Worm (Caenorhabditis elegans) whole organism, young adult: ENCODE measurements around the gene del-8.

Experiments
- C06A6.2 ChIP-seq: fragments of 200-800 bp; sonication (Bioruptor generic); conservative IDR thresholded peaks from 2 replicates; pipeline ENCODE4 v1.3.6; 2022; ENCODE audit warnings: missing genetic modification characterization, missing compliant biosample characterization
- C17E4.6 ChIP-seq: fragments of 200-800 bp; sonication (Bioruptor generic); IDR thresholded peaks from 2 replicates; pipeline ENCODE4 v1.3.6; 2022; ENCODE audit warnings: missing genetic modification reagents, missing genetic modification characterization, missing compliant biosample characterization
- D2030.7 ChIP-seq: fragments of 200-800 bp; sonication (Bioruptor generic); IDR thresholded peaks from 2 replicates; pipeline ENCODE4 v1.3.6; 2022; ENCODE audit warnings: missing genetic modification reagents, missing genetic modification characterization, missing compliant biosample characterization
- F22D6.2 ChIP-seq: sonication (generic microtip); optimal IDR thresholded peaks from 2 replicates; lab custom pipeline; 2016; ENCODE audit warnings: mild to moderate bottlenecking, missing genetic modification characterization, missing compliant biosample characterization
- F39B2.1 ChIP-seq: fragments of 200-800 bp; sonication (Bioruptor generic); IDR thresholded peaks from 2 replicates; pipeline ENCODE4 v1.3.6; 2022; ENCODE audit warnings: missing genetic modification reagents, missing genetic modification characterization, missing compliant biosample characterization
- K12H6.12 ChIP-seq: fragments of 200-800 bp; sonication (Bioruptor generic); optimal IDR thresholded peaks from 2 replicates; lab custom pipeline; 2018; ENCODE audit warnings: mild to moderate bottlenecking, missing genetic modification characterization, missing compliant biosample characterization
- Y53G8AR.9 ChIP-seq: fragments of 200-800 bp; sonication (Bioruptor generic); conservative IDR thresholded peaks from 2 replicates; pipeline ENCODE4 v1.3.6; 2022; ENCODE audit warnings: missing genetic modification reagents, missing genetic modification characterization, missing compliant biosample characterization
- Y79H2A.3 ChIP-seq: fragments of 200-800 bp; sonication (Bioruptor generic); conservative IDR thresholded peaks from 2 replicates; pipeline ENCODE4 v1.3.6; 2022; ENCODE audit warnings: missing genetic modification reagents, missing genetic modification characterization, missing compliant biosample characterization
- Y95B8A.8 ChIP-seq: fragments of 200-800 bp; sonication (Bioruptor generic); IDR thresholded peaks from 2 replicates; pipeline ENCODE4 v1.3.6; 2022; ENCODE audit warnings: missing genetic modification reagents, missing genetic modification characterization, missing compliant biosample characterization
- ama-1 ChIP-seq, 3 experiments: fragments of 150-350 bp in 1 of 3; sonication (generic microtip) in 2 of 3; optimal IDR thresholded peaks; 2 replicates each; lab custom pipeline; 2014 to 2018; ENCODE audit warnings: missing biosample characterization in 2 of 3, missing genetic modification characterization in 2 of 3, missing genetic modification reagents in 2 of 3
- attf-5 ChIP-seq: fragments of 200-800 bp; sonication (Bioruptor generic); optimal IDR thresholded peaks from 2 replicates; lab custom pipeline; 2018; ENCODE audit warnings: mild to moderate bottlenecking, missing genetic modification characterization, missing compliant biosample characterization
- bed-1 ChIP-seq: fragments of 200-800 bp; sonication (Bioruptor generic); IDR thresholded peaks from 2 replicates; pipeline ENCODE4 v1.3.6; 2022; ENCODE audit warnings: missing genetic modification reagents, missing genetic modification characterization, missing compliant biosample characterization
- cebp-2 ChIP-seq: fragments of 200-800 bp; sonication (Bioruptor generic); IDR thresholded peaks from 2 replicates; pipeline ENCODE4 v1.3.6; 2022; ENCODE audit warnings: missing genetic modification characterization, missing compliant biosample characterization
- ceh-27 ChIP-seq: fragments of 200-800 bp; sonication (Bioruptor generic); optimal IDR thresholded peaks from 2 replicates; lab custom pipeline; 2018; ENCODE audit warnings: mild to moderate bottlenecking, missing genetic modification characterization, moderate library complexity, missing compliant biosample characterization
- ceh-40 ChIP-seq: fragments of 200-800 bp; sonication (Bioruptor generic); IDR thresholded peaks from 2 replicates; pipeline ENCODE4 v1.3.6; 2022; ENCODE audit warnings: missing genetic modification characterization, missing compliant biosample characterization
- ceh-79 ChIP-seq: sonication (generic microtip); optimal IDR thresholded peaks from 2 replicates; lab custom pipeline; 2017; ENCODE audit warnings: mild to moderate bottlenecking, missing genetic modification characterization, missing compliant biosample characterization
- chd-7 ChIP-seq: sonication (generic microtip); optimal IDR thresholded peaks from 2 replicates; lab custom pipeline; 2016; ENCODE audit warnings: mild to moderate bottlenecking, missing genetic modification characterization, moderate library complexity, missing compliant biosample characterization
- dox-1 ChIP-seq: fragments of 200-800 bp; sonication (Bioruptor generic); IDR thresholded peaks from 2 replicates; pipeline ENCODE4 v1.3.6; 2022; ENCODE audit warnings: missing genetic modification reagents, missing genetic modification characterization, missing compliant biosample characterization
- dpl-1 ChIP-seq: fragments of 150-350 bp; optimal IDR thresholded peaks from 2 replicates; lab custom pipeline; 2014; ENCODE audit warnings: missing biosample characterization, missing genetic modification reagents, missing genetic modification characterization
- efl-1 ChIP-seq: fragments of 150-350 bp; optimal IDR thresholded peaks from 2 replicates; lab custom pipeline; 2014; ENCODE audit warnings: missing biosample characterization, missing genetic modification reagents, missing genetic modification characterization
- egl-44 ChIP-seq: fragments of 200-800 bp; sonication (Bioruptor generic); IDR thresholded peaks from 2 replicates; pipeline ENCODE4 v1.3.6; 2022; ENCODE audit warnings: missing genetic modification reagents, missing genetic modification characterization, missing compliant biosample characterization
- fkh-3 ChIP-seq: sonication (generic microtip); optimal IDR thresholded peaks from 2 replicates; lab custom pipeline; 2016; ENCODE audit warnings: mild to moderate bottlenecking, missing genetic modification characterization, missing compliant biosample characterization
- hlh-12 ChIP-seq: sonication (generic microtip); optimal IDR thresholded peaks from 2 replicates; lab custom pipeline; 2016; ENCODE audit warnings: missing genetic modification characterization, missing compliant biosample characterization
- hlh-26 ChIP-seq: fragments of 200-800 bp; sonication (Bioruptor generic); conservative IDR thresholded peaks from 2 replicates; pipeline ENCODE4 v1.3.6; 2022; ENCODE audit warnings: missing genetic modification reagents, missing genetic modification characterization, missing compliant biosample characterization
- hmg-1.2 ChIP-seq: fragments of 200-800 bp; sonication (Bioruptor generic); IDR thresholded peaks from 2 replicates; pipeline ENCODE4 v1.3.6; 2022; ENCODE audit warnings: missing genetic modification reagents, missing genetic modification characterization, missing compliant biosample characterization
- lag-1 ChIP-seq: fragments of 200-800 bp; sonication (Bioruptor generic); IDR thresholded peaks from 2 replicates; pipeline ENCODE4 v1.3.6; 2022; ENCODE audit warnings: missing genetic modification reagents, missing genetic modification characterization, missing compliant biosample characterization
- let-526 ChIP-seq: fragments of 200-800 bp; sonication (Bioruptor generic); IDR thresholded peaks from 2 replicates; pipeline ENCODE4 v1.3.6; 2022; ENCODE audit warnings: missing genetic modification reagents, missing genetic modification characterization, missing compliant biosample characterization
- lin-26 ChIP-seq: fragments of 200-800 bp; sonication (Bioruptor generic); IDR thresholded peaks from 2 replicates; pipeline ENCODE4 v1.3.6; 2022; ENCODE audit warnings: missing genetic modification reagents, missing genetic modification characterization, missing compliant biosample characterization
- lin-40 ChIP-seq: sonication (generic microtip); optimal IDR thresholded peaks from 2 replicates; lab custom pipeline; 2016; ENCODE audit warnings: missing genetic modification characterization, mild to moderate bottlenecking, missing compliant biosample characterization, missing genotype, missing genetic modification reagents
- lsl-1 ChIP-seq: fragments of 200-800 bp; sonication (Bioruptor generic); optimal IDR thresholded peaks from 2 replicates; lab custom pipeline; 2018; ENCODE audit warnings: mild to moderate bottlenecking, missing genetic modification characterization, moderate library complexity, missing compliant biosample characterization
- madf-10 ChIP-seq: sonication (generic microtip); optimal IDR thresholded peaks from 2 replicates; lab custom pipeline; 2016; ENCODE audit warnings: mild to moderate bottlenecking, missing genetic modification characterization, missing compliant biosample characterization
- madf-3 ChIP-seq: fragments of 200-800 bp; sonication (Bioruptor generic); IDR thresholded peaks from 2 replicates; pipeline ENCODE4 v1.3.6; 2022; ENCODE audit warnings: missing genetic modification reagents, missing genetic modification characterization, missing compliant biosample characterization
- mxl-1 ChIP-seq: sonication (generic microtip); optimal IDR thresholded peaks from 2 replicates; lab custom pipeline; 2016; ENCODE audit warnings: missing genetic modification characterization, missing compliant biosample characterization
- nfya-2 ChIP-seq: fragments of 200-800 bp; sonication (Bioruptor generic); IDR thresholded peaks from 2 replicates; pipeline ENCODE4 v1.3.6; 2022; ENCODE audit warnings: missing genetic modification reagents, missing genetic modification characterization, missing compliant biosample characterization
- nhr-90 ChIP-seq: sonication (generic microtip); optimal IDR thresholded peaks from 2 replicates; lab custom pipeline; 2016; ENCODE audit warnings: missing genotype, mild to moderate bottlenecking, missing genetic modification characterization, missing compliant biosample characterization
- pbrm-1 ChIP-seq: fragments of 200-800 bp; sonication (Bioruptor generic); IDR thresholded peaks from 2 replicates; pipeline ENCODE4 v1.3.6; 2022; ENCODE audit warnings: missing genetic modification reagents, missing genetic modification characterization, missing compliant biosample characterization
- rcor-1 ChIP-seq: fragments of 200-800 bp; sonication (Bioruptor generic); IDR thresholded peaks from 2 replicates; pipeline ENCODE4 v1.3.6; 2022; ENCODE audit warnings: missing genetic modification reagents, missing genetic modification characterization, missing compliant biosample characterization
- rec-8 ChIP-seq, 2 experiments: sonication (generic microtip); optimal IDR thresholded peaks; 2 replicates each; lab custom pipeline; 2016; ENCODE audit warnings: mild to moderate bottlenecking in 2 of 2, missing genetic modification characterization in 2 of 2, missing genetic modification reagents in 2 of 2, missing genotype in 2 of 2, missing biosample characterization in 1 of 2, missing compliant biosample characterization in 1 of 2, moderate library complexity in 1 of 2
- sdz-38 ChIP-seq: sonication (generic microtip); optimal IDR thresholded peaks from 2 replicates; lab custom pipeline; 2016; ENCODE audit warnings: missing genotype, missing genetic modification characterization, missing compliant biosample characterization
- snpc-1.3 ChIP-seq: sonication (generic microtip); optimal IDR thresholded peaks from 2 replicates; lab custom pipeline; 2017; ENCODE audit warnings: missing genetic modification characterization, mild to moderate bottlenecking, missing compliant biosample characterization, antibody characterized with exemption, moderate library complexity, missing genotype, missing genetic modification reagents; ENCODE audit not compliant: insufficient read depth
- snpc-3.4 ChIP-seq: sonication (generic microtip); optimal IDR thresholded peaks from 2 replicates; lab custom pipeline; 2017; ENCODE audit warnings: missing genetic modification characterization, mild to moderate bottlenecking, missing compliant biosample characterization, antibody characterized with exemption, moderate library complexity, missing genotype, missing genetic modification reagents
- snpc-4 ChIP-seq, 5 experiments: fragments of 150-350 bp in 1 of 5; sonication (generic microtip) in 4 of 5; optimal IDR thresholded peaks; 2 replicates each; lab custom pipeline; 2014 to 2018; ENCODE audit warnings: missing genetic modification characterization in 5 of 5, missing biosample characterization in 3 of 5, antibody characterized with exemption in 2 of 5, mild to moderate bottlenecking in 2 of 5, missing compliant biosample characterization in 2 of 5, missing genotype in 2 of 5, moderate library complexity in 2 of 5, missing genetic modification reagents in 1 of 5
- sptf-2 ChIP-seq: fragments of 200-800 bp; sonication (Bioruptor generic); optimal IDR thresholded peaks from 2 replicates; lab custom pipeline; 2018; ENCODE audit warnings: mild to moderate bottlenecking, missing genetic modification characterization, missing compliant biosample characterization
- tbx-9 ChIP-seq: sonication (generic microtip); optimal IDR thresholded peaks from 2 replicates; lab custom pipeline; 2016; ENCODE audit warnings: borderline replicate concordance, missing genetic modification characterization, inconsistent platforms, missing compliant biosample characterization
- unc-62 ChIP-seq: fragments of 150-350 bp; optimal IDR thresholded peaks from 2 replicates; lab custom pipeline; 2014; ENCODE audit warnings: missing biosample characterization, missing genetic modification reagents, missing genetic modification characterization
- zfh-2 ChIP-seq: fragments of 200-800 bp; sonication (Bioruptor generic); conservative IDR thresholded peaks from 2 replicates; pipeline ENCODE4 v1.3.6; 2022; ENCODE audit warnings: missing genetic modification reagents, missing genetic modification characterization, missing compliant biosample characterization
- ztf-28 ChIP-seq: fragments of 200-800 bp; sonication (Bioruptor generic); IDR thresholded peaks from 2 replicates; pipeline ENCODE4 v1.3.6; 2022; ENCODE audit warnings: missing genetic modification reagents, missing genetic modification characterization, missing compliant biosample characterization

Gene del-8

ce11 chrX:9637700-9638099 is 48.5 kb downstream of the del-8 start (continued):
- TF ChIP-seq Y95B8A.8 (GFP tag; lab: Robert Waterston, UW), result 0 out of 2 replicates have a peak, but pooled peaks have one; percentile 32
- peak; percentile 71; the same call in 1 of the 2 replicates for TF ChIP-seq Y53G8AR.9 (GFP tag; lab: Robert Waterston, UW)
- TF ChIP-seq ama-1 (optimal IDR thresholded peaks at IDR 0.05; lab: Kevin White, UChicago), result no peak
- TF ChIP-seq ama-1 (GFP tag; optimal IDR thresholded peaks at IDR 0.05; lab: Kevin White, UChicago), result peak in 1 of 2 experiments; percentile 95
- TF ChIP-seq ceh-40, result peak; percentile 90
- peak; percentile 77 for TF ChIP-seq pbrm-1 (GFP tag; lab: Robert Waterston, UW)
- TF ChIP-seq lag-1, result no peak
- no peak for TF ChIP-seq ztf-28
- TF ChIP-seq fkh-3 (tag; lab: Kevin White, UChicago), result no peak
- no peak for TF ChIP-seq nfya-2 (GFP tag; lab: Robert Waterston, UW)
- TF ChIP-seq K12H6.12 (tag; lab: Kevin White, UChicago), result peak; percentile 35
- no peak for TF ChIP-seq zfh-2 (GFP tag; lab: Robert Waterston, UW)
- peak; percentile 73 for TF ChIP-seq hmg-1.2 (GFP tag; lab: Robert Waterston, UW)
- TF ChIP-seq Y79H2A.3, result 0 out of 2 replicates have a peak, but pooled peaks have one; percentile 28
- peak; percentile 49 for TF ChIP-seq snpc-3.4 (tag; lab: Kevin White, UChicago)
- no peak for TF ChIP-seq dpl-1 (GFP tag; lab: Kevin White, UChicago)
- peak; percentile 45 to 90 for TF ChIP-seq rec-8 (tag; optimal IDR thresholded peaks at IDR 0.05; lab: Kevin White, UChicago)
- peak; percentile 22 for TF ChIP-seq attf-5 (GFP tag; lab: Kevin White, UChicago)
- peak; percentile 50 for TF ChIP-seq lin-40 (tag; lab: Kevin White, UChicago)
- peak; percentile 65 for TF ChIP-seq ceh-79
- no peak for TF ChIP-seq C06A6.2 (GFP tag; lab: Robert Waterston, UW)
- TF ChIP-seq lin-26 (GFP tag; lab: Robert Waterston, UW), result peak; percentile 92
- TF ChIP-seq unc-62 (GFP tag; lab: Kevin White, UChicago), result no peak
- TF ChIP-seq tbx-9 (tag; lab: Kevin White, UChicago), result no peak
- TF ChIP-seq C17E4.6 (GFP tag; lab: Robert Waterston, UW), result peak; percentile 75; the same call in 1 of the 2 replicates
- TF ChIP-seq D2030.7, result no peak; the same call in none of the 2 replicates
- TF ChIP-seq snpc-1.3 (tag; lab: Kevin White, UChicago), result peak; percentile 86
- TF ChIP-seq F39B2.1 (GFP tag; lab: Robert Waterston, UW), result no peak
- peak; percentile 37 for TF ChIP-seq ceh-27 (GFP tag; lab: Kevin White, UChicago)
- TF ChIP-seq hlh-26 (GFP tag; lab: Robert Waterston, UW), result no peak
- peak; percentile 87 for TF ChIP-seq egl-44 (GFP tag; lab: Robert Waterston, UW)
- TF ChIP-seq rcor-1 (GFP tag; lab: Robert Waterston, UW), result peak; percentile 73
- peak; percentile 85 for TF ChIP-seq chd-7
- peak; percentile 73; the same call in 1 of the 2 replicates for TF ChIP-seq madf-3 (GFP tag; lab: Robert Waterston, UW)
- TF ChIP-seq mxl-1, result peak; percentile 84
- no peak for TF ChIP-seq let-526 (GFP tag; lab: Robert Waterston, UW)
- no peak for TF ChIP-seq F22D6.2 (tag; lab: Kevin White, UChicago)
- peak; percentile 72 for TF ChIP-seq hlh-12 (tag; lab: Kevin White, UChicago)
- no peak; the same call in 1 of the 2 replicates for TF ChIP-seq dox-1
- TF ChIP-seq sdz-38 (tag; lab: Kevin White, UChicago), result no peak
- TF ChIP-seq snpc-4 (GFP tag; optimal IDR thresholded peaks at IDR 0.05; lab: Kevin White, UChicago), result peak; percentile 77
- TF ChIP-seq snpc-4 (tag; optimal IDR thresholded peaks at IDR 0.05; lab: Kevin White, UChicago), result peak in 2 of 4 experiments; percentile 41 to 74
- TF ChIP-seq cebp-2 (GFP tag; lab: Robert Waterston, UW), result 0 out of 2 replicates have a peak, but pooled peaks have one; percentile 82
- peak; percentile 85; the same call in 1 of the 2 replicates for TF ChIP-seq bed-1 (GFP tag; lab: Robert Waterston, UW)
- peak; percentile 81 for TF ChIP-seq nhr-90 (tag; lab: Kevin White, UChicago)
- peak; percentile 55 for TF ChIP-seq madf-10 (tag; lab: Kevin White, UChicago)
- peak; percentile 72 for TF ChIP-seq sptf-2 (GFP tag; lab: Kevin White, UChicago)
- no peak for TF ChIP-seq efl-1
- TF ChIP-seq lsl-1 (GFP tag; lab: Kevin White, UChicago), result no peak
